Worm (Caenorhabditis elegans): Measurements from ENCODE around the gene crn-7.

- no peak for TF ChIP-seq nhr-28 (tag; optimal IDR thresholded peaks at IDR 0.05)
- TF ChIP-seq mab-5 (tag; optimal IDR thresholded peaks at IDR 0.05): no peak
- no peak for TF ChIP-seq lin-32 (GFP tag; optimal IDR thresholded peaks at IDR 0.05)
- no peak for TF ChIP-seq lin-13 (tag; optimal IDR thresholded peaks at IDR 0.05)
- TF ChIP-seq ceh-43 (GFP tag; optimal IDR thresholded peaks at IDR 0.05): no peak
- TF ChIP-seq nhr-237 (tag; optimal IDR thresholded peaks at IDR 0.05): no peak
- TF ChIP-seq sptf-1 (tag; optimal IDR thresholded peaks at IDR 0.05): no peak
- no peak for TF ChIP-seq unc-39 (tag; optimal IDR thresholded peaks at IDR 0.05)
- no peak for TF ChIP-seq elt-1 (tag; optimal IDR thresholded peaks at IDR 0.05; ENCODE audit: borderline replicate concordance, insufficient read depth)
- no peak for TF ChIP-seq bed-3 (GFP tag; optimal IDR thresholded peaks at IDR 0.05)
- no peak for TF ChIP-seq lsy-2 (tag; optimal IDR thresholded peaks at IDR 0.05)
Measured at ce11 chrIII:8275871-8276270, 7.5 kb downstream of the crn-7 start, which contains the start of gene clec-160.
